Fruit fly (Drosophila melanogaster) whole organism, larva: Measurements from ENCODE around the gene CG5013.

Source experiments
- noc ChIP-seq: fragments of 200-800 bp; sonication (Bioruptor generic); optimal IDR thresholded peaks from 3 replicates; lab custom pipeline; 2019; ENCODE audit warnings: missing biosample characterization, mild to moderate bottlenecking, missing genetic modification characterization, moderate library complexity

Gene CG5013

dm6 chr3R:16028651-16029050 is 20.8 kb upstream of the CG5013 start:
- TF ChIP-seq noc: no peak

dm6 chr3R:16029584-16029983 is 19.9 kb upstream of the CG5013 start:
- TF ChIP-seq noc: no peak

dm6 chr3R:16030445-16030844 is 19.0 kb upstream of the CG5013 start:
- TF ChIP-seq noc: no peak

- no peak for TF ChIP-seq noc
These were observed 15.7 kb upstream of the CG5013 start for dm6 chr3R:16033727-16034126.

dm6 chr3R:16034186-16034585 is 15.3 kb upstream of the CG5013 start:
- no peak for TF ChIP-seq noc

- no peak for TF ChIP-seq noc
These were observed 11.4 kb upstream of the CG5013 start for dm6 chr3R:16038049-16038448.

dm6 chr3R:16039557-16039956 is 9.9 kb upstream of the CG5013 start:
- no peak for TF ChIP-seq noc

- TF ChIP-seq noc: no peak
These were observed 8.5 kb upstream of the CG5013 start for dm6 chr3R:16040925-16041324.

dm6 chr3R:16042137-16042899 is 7.2 kb upstream of the CG5013 start:
- no peak for TF ChIP-seq noc

dm6 chr3R:16042900-16043548 is 6.4 kb upstream of the CG5013 start, which contains the start of gene Jhbp4:
Gene Jhbp4 (plus strand): TSS chr3R:16043498.
- no peak for TF ChIP-seq noc

dm6 chr3R:16046030-16046429 is 3.4 kb upstream of the CG5013 start, which contains the start of gene Jhbp5:
Gene Jhbp5 (minus strand): TSS chr3R:16046130.
- no peak for TF ChIP-seq noc

dm6 chr3R:16050621-16051328 is 1.3 kb downstream of the CG5013 start, which contains the start of gene msps:
Gene msps (plus strand): TSS chr3R:16050801.
- TF ChIP-seq noc: no peak

dm6 chr3R:16051329-16051679 is 1.8 kb downstream of the CG5013 start:
- no peak for TF ChIP-seq noc

- no peak for TF ChIP-seq noc
These were observed 18.0 kb downstream of the CG5013 start, which contains the start of gene CG10185 for dm6 chr3R:16067494-16067893. Gene CG10185 (minus strand): TSS chr3R:16067594.

- no peak for TF ChIP-seq noc
These were observed 19.8 kb downstream of the CG5013 start for dm6 chr3R:16069266-16069665.

- TF ChIP-seq noc: no peak
These were observed 22.5 kb downstream of the CG5013 start for dm6 chr3R:16071689-16072580.

dm6 chr3R:16072581-16072908 is 23.1 kb downstream of the CG5013 start:
- no peak for TF ChIP-seq noc
